Worm (Caenorhabditis elegans) whole organism, mixed stage, embryonic: Measurements from ENCODE around the gene C44C10.5.

Experiments
- M03D4.4 ChIP-seq: sonication (generic microtip); optimal IDR thresholded peaks from 2 replicates; lab custom pipeline; 2017; ENCODE audit warnings: mild to moderate bottlenecking, missing genetic modification characterization, missing compliant biosample characterization
- bed-3 ChIP-seq: fragments of 200-800 bp; sonication (Bioruptor generic); optimal IDR thresholded peaks from 3 replicates; lab custom pipeline; 2018; ENCODE audit warnings: mild to moderate bottlenecking, missing genetic modification characterization, moderate library complexity, missing compliant biosample characterization
- blmp-1 ChIP-seq: fragments of 150-350 bp; optimal IDR thresholded peaks from 2 replicates; lab custom pipeline; 2014; ENCODE audit warnings: missing biosample characterization, missing genetic modification characterization
- ceh-39 ChIP-seq: fragments of 150-350 bp; optimal IDR thresholded peaks from 2 replicates; lab custom pipeline; 2014; ENCODE audit warnings: missing biosample characterization, missing genetic modification characterization
- ceh-43 ChIP-seq: fragments of 200-800 bp; sonication (Bioruptor generic); optimal IDR thresholded peaks from 2 replicates; lab custom pipeline; 2018; ENCODE audit warnings: mild to moderate bottlenecking, missing genetic modification characterization, moderate library complexity, missing compliant biosample characterization
- ceh-83 ChIP-seq: fragments of 200-800 bp; sonication (Bioruptor generic); optimal IDR thresholded peaks from 2 replicates; lab custom pipeline; 2018; ENCODE audit warnings: mild to moderate bottlenecking, missing genetic modification characterization, missing compliant biosample characterization
- ces-1 ChIP-seq: fragments of 150-350 bp; optimal IDR thresholded peaks from 2 replicates; lab custom pipeline; 2014; ENCODE audit warnings: missing biosample characterization, missing genetic modification reagents, missing genetic modification characterization
- cnd-1 ChIP-seq: fragments of 200-800 bp; sonication (Bioruptor generic); optimal IDR thresholded peaks from 2 replicates; lab custom pipeline; 2018; ENCODE audit warnings: mild to moderate bottlenecking, missing genetic modification characterization, missing compliant biosample characterization
- drap-1 ChIP-seq: fragments of 200-800 bp; sonication (Bioruptor generic); optimal IDR thresholded peaks from 3 replicates; lab custom pipeline; 2018; ENCODE audit warnings: mild to moderate bottlenecking, missing genetic modification characterization, missing compliant biosample characterization
- elt-1 ChIP-seq: sonication (generic microtip); optimal IDR thresholded peaks from 2 replicates; lab custom pipeline; 2017; ENCODE audit warnings: missing genetic modification characterization, mild to moderate bottlenecking, missing compliant biosample characterization, antibody characterized with exemption, moderate library complexity, borderline replicate concordance; ENCODE audit not compliant: insufficient read depth
- elt-3 ChIP-seq: fragments of 150-350 bp; optimal IDR thresholded peaks from 2 replicates; lab custom pipeline; 2014; ENCODE audit warnings: missing biosample characterization, missing genetic modification characterization
- flh-1 ChIP-seq: fragments of 200-800 bp; sonication (Bioruptor generic); optimal IDR thresholded peaks from 2 replicates; lab custom pipeline; 2018; ENCODE audit warnings: mild to moderate bottlenecking, missing genetic modification characterization, moderate library complexity, missing compliant biosample characterization
- ham-2 ChIP-seq: fragments of 200-800 bp; sonication (Bioruptor generic); optimal IDR thresholded peaks from 2 replicates; lab custom pipeline; 2018; ENCODE audit warnings: mild to moderate bottlenecking, missing genetic modification characterization, missing compliant biosample characterization
- hlh-1 ChIP-seq: fragments of 150-350 bp; optimal IDR thresholded peaks from 2 replicates; lab custom pipeline; 2014; ENCODE audit warnings: missing biosample characterization, missing genetic modification reagents, missing genetic modification characterization
- lin-13 ChIP-seq: fragments of 150-350 bp; optimal IDR thresholded peaks from 2 replicates; lab custom pipeline; 2014; ENCODE audit warnings: missing biosample characterization, missing genetic modification characterization
- lin-32 ChIP-seq: fragments of 200-800 bp; sonication (Bioruptor generic); optimal IDR thresholded peaks from 2 replicates; lab custom pipeline; 2018; ENCODE audit warnings: mild to moderate bottlenecking, missing genetic modification characterization, missing compliant biosample characterization
- lsy-2 ChIP-seq: fragments of 150-350 bp; optimal IDR thresholded peaks from 2 replicates; lab custom pipeline; 2014; ENCODE audit warnings: missing biosample characterization, missing genetic modification characterization
- mab-5 ChIP-seq: fragments of 150-350 bp; optimal IDR thresholded peaks from 2 replicates; lab custom pipeline; 2014; ENCODE audit warnings: missing biosample characterization, missing genetic modification characterization
- mep-1 ChIP-seq: fragments of 150-350 bp; optimal IDR thresholded peaks from 2 replicates; lab custom pipeline; 2017; ENCODE audit warnings: missing biosample characterization, missing genetic modification reagents, missing genetic modification characterization, inconsistent platforms
- nhr-12 ChIP-seq: fragments of 150-350 bp; optimal IDR thresholded peaks from 2 replicates; lab custom pipeline; 2014; ENCODE audit warnings: missing biosample characterization, missing genetic modification characterization
- nhr-2 ChIP-seq: fragments of 150-350 bp; optimal IDR thresholded peaks from 2 replicates; lab custom pipeline; 2014; ENCODE audit warnings: missing biosample characterization, missing genetic modification characterization
- nhr-237 ChIP-seq: fragments of 150-350 bp; optimal IDR thresholded peaks from 2 replicates; lab custom pipeline; 2014; ENCODE audit warnings: missing biosample characterization, missing genetic modification characterization
- nhr-28 ChIP-seq: fragments of 150-350 bp; optimal IDR thresholded peaks from 2 replicates; lab custom pipeline; 2014; ENCODE audit warnings: missing biosample characterization, missing genetic modification characterization
- nhr-76 ChIP-seq: sonication (generic microtip); optimal IDR thresholded peaks from 2 replicates; lab custom pipeline; 2017; ENCODE audit warnings: missing biosample characterization, missing genetic modification characterization
- pha-4 ChIP-seq: fragments of 150-350 bp; optimal IDR thresholded peaks from 2 replicates; lab custom pipeline; 2018; ENCODE audit warnings: missing biosample characterization, missing genetic modification reagents, missing genetic modification characterization
- sem-2 ChIP-seq: fragments of 200-800 bp; sonication (Bioruptor generic); optimal IDR thresholded peaks from 2 replicates; lab custom pipeline; 2018; ENCODE audit warnings: mild to moderate bottlenecking, missing genetic modification characterization, missing compliant biosample characterization
- snpc-4 ChIP-seq: fragments of 150-350 bp; optimal IDR thresholded peaks from 2 replicates; lab custom pipeline; 2014; ENCODE audit warnings: missing biosample characterization, missing genetic modification characterization
- sptf-1 ChIP-seq: sonication (generic microtip); optimal IDR thresholded peaks from 2 replicates; lab custom pipeline; 2017; ENCODE audit warnings: mild to moderate bottlenecking, missing genetic modification characterization, moderate library complexity, missing compliant biosample characterization
- tbx-8 ChIP-seq: fragments of 200-800 bp; sonication (Bioruptor generic); optimal IDR thresholded peaks from 2 replicates; lab custom pipeline; 2018; ENCODE audit warnings: mild to moderate bottlenecking, missing genetic modification characterization, moderate library complexity, missing compliant biosample characterization
- unc-120 ChIP-seq: sonication (generic microtip); optimal IDR thresholded peaks from 2 replicates; lab custom pipeline; 2017; ENCODE audit warnings: missing genetic modification characterization, missing compliant biosample characterization; ENCODE audit not compliant: poor library complexity, severe bottlenecking
- unc-39 ChIP-seq: fragments of 150-350 bp; optimal IDR thresholded peaks from 2 replicates; lab custom pipeline; 2014; ENCODE audit warnings: missing biosample characterization, missing genetic modification characterization
- unc-62 ChIP-seq: fragments of 150-350 bp; optimal IDR thresholded peaks from 2 replicates; lab custom pipeline; 2014; ENCODE audit warnings: missing biosample characterization, missing genetic modification reagents, missing genetic modification characterization
- zip-8 ChIP-seq: fragments of 150-350 bp; optimal IDR thresholded peaks from 2 replicates; lab custom pipeline; 2014; ENCODE audit warnings: missing biosample characterization, missing genetic modification characterization
- ztf-11 ChIP-seq: fragments of 150-350 bp; optimal IDR thresholded peaks from 2 replicates; lab custom pipeline; 2014; ENCODE audit warnings: missing biosample characterization, missing genetic modification characterization

The C44C10.5 gene

ce11 chrX:11665522-11666017 is 24.8 kb upstream of the C44C10.5 start:
- TF ChIP-seq nhr-76 (tag; lab: Kevin White, UChicago) (no peak), nhr-2 (tag; lab: Kevin White, UChicago) (no peak), elt-3 (tag; lab: Kevin White, UChicago) (no peak), hlh-1 (tag; lab: Kevin White, UChicago) (no peak), flh-1 (GFP tag; lab: Kevin White, UChicago) (no peak), unc-120 (no peak), M03D4.4 (tag; lab: Kevin White, UChicago) (no peak), nhr-28 (tag; lab: Kevin White, UChicago) (no peak), ces-1 (GFP tag; lab: Kevin White, UChicago) (no peak), unc-62 (GFP tag; lab: Kevin White, UChicago) (no peak), pha-4 (no peak), ceh-83 (no peak), blmp-1 (tag; lab: Kevin White, UChicago) (no peak), lin-13 (tag; lab: Kevin White, UChicago) (no peak), mab-5 (no peak), bed-3 (GFP tag; lab: Kevin White, UChicago) (no peak), ztf-11 (tag; lab: Kevin White, UChicago) (no peak), cnd-1 (tag; lab: Kevin White, UChicago) (no peak), sptf-1 (tag; lab: Kevin White, UChicago) (no peak)

- TF ChIP-seq lin-13 (tag; lab: Kevin White, UChicago) (no peak), unc-39 (no peak), blmp-1 (tag; lab: Kevin White, UChicago) (no peak), M03D4.4 (tag; lab: Kevin White, UChicago) (no peak), mab-5 (no peak), ceh-43 (no peak), elt-1 (tag; lab: Kevin White, UChicago) (no peak), bed-3 (GFP tag; lab: Kevin White, UChicago) (no peak), nhr-28 (tag; lab: Kevin White, UChicago) (no peak), nhr-76 (tag; lab: Kevin White, UChicago) (no peak), lin-32 (GFP tag; lab: Kevin White, UChicago) (no peak), ham-2 (GFP tag; lab: Kevin White, UChicago) (peak; percentile 83), tbx-8 (GFP tag; lab: Kevin White, UChicago) (no peak), flh-1 (GFP tag; lab: Kevin White, UChicago) (no peak), ceh-39 (no peak), unc-62 (GFP tag; lab: Kevin White, UChicago) (no peak), sptf-1 (tag; lab: Kevin White, UChicago) (no peak), mep-1 (tag; lab: Kevin White, UChicago) (peak; percentile 12), nhr-2 (tag; lab: Kevin White, UChicago) (no peak), pha-4 (no peak), sem-2 (GFP tag; lab: Kevin White, UChicago) (no peak), nhr-237 (no peak), elt-3 (tag; lab: Kevin White, UChicago) (no peak), ztf-11 (tag; lab: Kevin White, UChicago) (no peak), zip-8 (no peak), snpc-4 (tag; lab: Kevin White, UChicago) (no peak), lsy-2 (tag; lab: Kevin White, UChicago) (peak; percentile 25), ces-1 (GFP tag; lab: Kevin White, UChicago) (peak; percentile 83), unc-120 (peak; percentile 16), nhr-12 (no peak), hlh-1 (tag; lab: Kevin White, UChicago) (peak; percentile 23), drap-1 (no peak)
These were observed 23.7 kb upstream of the C44C10.5 start, which contains the start of gene noca-2 for ce11 chrX:11666545-11667177. Gene noca-2, plus strand, starts transcription at chrX:11667127.

DNA sequence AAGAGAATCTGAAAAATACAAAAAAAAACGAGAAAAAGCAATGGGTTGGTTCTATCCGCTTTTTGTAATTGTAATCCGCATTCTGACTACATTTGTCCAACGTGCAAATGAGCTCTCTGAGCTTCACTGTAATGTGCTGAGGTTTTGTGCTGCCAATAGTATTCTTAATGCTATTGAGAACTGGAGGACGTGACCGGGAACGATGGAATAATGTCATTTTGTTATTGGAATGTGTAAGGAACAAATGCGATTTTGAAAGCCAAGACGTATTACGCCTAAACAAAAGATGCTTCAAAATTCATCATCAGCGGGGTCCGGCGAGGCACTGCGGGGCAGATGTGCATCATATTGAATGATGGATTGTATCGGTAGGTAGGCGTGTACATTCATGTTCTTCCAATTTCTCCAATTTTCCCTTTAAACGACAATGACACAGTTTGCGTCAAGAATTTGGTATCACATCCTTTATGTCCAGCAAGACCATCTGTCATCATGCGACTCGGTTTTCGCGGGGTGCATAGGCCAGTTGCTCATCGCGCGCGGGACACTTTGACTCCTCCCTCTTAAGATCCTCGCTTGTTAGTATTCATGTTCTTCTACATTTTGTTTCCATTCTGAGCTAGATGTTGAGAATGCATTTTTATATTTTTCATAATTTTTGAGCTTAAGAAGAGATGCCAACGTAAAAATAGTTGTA is 17.1 kb upstream of the C44C10.5 start:
- TF ChIP-seq nhr-76 (tag; lab: Kevin White, UChicago), result no peak
- TF ChIP-seq ces-1 (GFP tag; lab: Kevin White, UChicago), result peak; percentile 65
- no peak for TF ChIP-seq nhr-2 (tag; lab: Kevin White, UChicago)
- TF ChIP-seq nhr-237, result no peak
- TF ChIP-seq elt-1 (tag; lab: Kevin White, UChicago), result no peak
- TF ChIP-seq flh-1 (GFP tag; lab: Kevin White, UChicago), result no peak
- no peak for TF ChIP-seq ceh-43
- no peak for TF ChIP-seq ham-2 (GFP tag; lab: Kevin White, UChicago)
- TF ChIP-seq ceh-83, result no peak
- TF ChIP-seq cnd-1 (tag; lab: Kevin White, UChicago), result peak; percentile 82
- no peak for TF ChIP-seq pha-4
- no peak for TF ChIP-seq hlh-1 (tag; lab: Kevin White, UChicago)
- TF ChIP-seq lin-32 (GFP tag; lab: Kevin White, UChicago), result peak; percentile 85
